Worm (Caenorhabditis elegans) whole organism, L3 larva: Measurements from ENCODE around the gene madd-2.

Source experiments
- R02D3.7 ChIP-seq: fragments of 150-350 bp; optimal IDR thresholded peaks from 2 replicates; lab custom pipeline; 2014; ENCODE audit warnings: missing biosample characterization, missing genetic modification characterization
- ZK546.5 ChIP-seq: sonication (generic microtip); optimal IDR thresholded peaks from 2 replicates; lab custom pipeline; 2017; ENCODE audit warnings: missing biosample characterization, missing genetic modification characterization
- egl-27 ChIP-seq: sonication (generic microtip); optimal IDR thresholded peaks from 4 replicates; lab custom pipeline; 2017; ENCODE audit warnings: missing biosample characterization, missing genetic modification reagents, missing genetic modification characterization
- elt-3 ChIP-seq, 3 experiments: fragments of 150-350 bp in 1 of 3; sonication (generic microtip) in 2 of 3; optimal IDR thresholded peaks; 2 replicates in 2 of 3; 4 replicates in 1 of 3; lab custom pipeline; 2014 to 2017; ENCODE audit warnings: missing biosample characterization in 3 of 3, missing genetic modification characterization in 3 of 3
- unc-62 ChIP-seq: fragments of 150-350 bp; sonication (generic microtip); optimal IDR thresholded peaks from 4 replicates; lab custom pipeline; 2014; ENCODE audit warnings: missing biosample characterization, missing genetic modification reagents, missing genetic modification characterization

ce11 chrV:1243011-1243410 is 7.8 kb upstream of the madd-2 start:
- TF ChIP-seq ZK546.5 (no peak), unc-62 (GFP tag; lab: Kevin White, UChicago) (no peak), R02D3.7 (no peak), elt-3 (tag; optimal IDR thresholded peaks at IDR 0.05; lab: Kevin White, UChicago) (no peak), egl-27 (tag; lab: Kevin White, UChicago) (no peak)
